Fruit fly (Drosophila melanogaster) whole organism, prepupa: ENCODE data around the gene pyd.

Source experiments
- CG16779 ChIP-seq: fragments of 200-800 bp; sonication (Bioruptor generic); optimal IDR thresholded peaks from 3 replicates; lab custom pipeline; 2017; ENCODE audit warnings: missing biosample characterization, mild to moderate bottlenecking, missing genetic modification characterization
- CG3919 ChIP-seq: fragments of 200-800 bp; sonication (Bioruptor generic); optimal IDR thresholded peaks from 3 replicates; lab custom pipeline; 2016; ENCODE audit warnings: missing biosample characterization, missing genetic modification characterization
- CG6792 ChIP-seq: fragments of 200-800 bp; sonication (Bioruptor generic); optimal IDR thresholded peaks from 3 replicates; lab custom pipeline; 2016; ENCODE audit warnings: missing biosample characterization, missing genetic modification characterization
- CG6808 ChIP-seq: fragments of 200-800 bp; sonication (Bioruptor generic); optimal IDR thresholded peaks from 3 replicates; lab custom pipeline; 2017; ENCODE audit warnings: missing biosample characterization, missing genetic modification characterization, mild to moderate bottlenecking, moderate library complexity, missing genetic modification reagents
- CG7368 ChIP-seq: fragments of 200-800 bp; sonication (Bioruptor generic); optimal IDR thresholded peaks from 3 replicates; lab custom pipeline; 2016; ENCODE audit warnings: missing biosample characterization, missing genetic modification characterization
- CG8119 ChIP-seq: fragments of 200-800 bp; sonication (Bioruptor generic); IDR thresholded peaks from 3 replicates; pipeline ENCODE4 v1.3.6; 2022; ENCODE audit warnings: missing biosample characterization, missing genetic modification characterization
- Lpt ChIP-seq: fragments of 200-800 bp; sonication (Bioruptor generic); optimal IDR thresholded peaks from 3 replicates; lab custom pipeline; 2016; ENCODE audit warnings: missing biosample characterization, missing genetic modification characterization
- Smox ChIP-seq: fragments of 200-800 bp; sonication (Bioruptor generic); optimal IDR thresholded peaks from 3 replicates; lab custom pipeline; 2016; ENCODE audit warnings: missing biosample characterization, missing genetic modification characterization
- achi ChIP-seq: fragments of 200-800 bp; sonication (Bioruptor generic); optimal IDR thresholded peaks from 3 replicates; lab custom pipeline; 2016; ENCODE audit warnings: missing biosample characterization, missing genetic modification characterization
- acj6 ChIP-seq: fragments of 200-800 bp; sonication (Bioruptor generic); optimal IDR thresholded peaks from 3 replicates; lab custom pipeline; 2016; ENCODE audit warnings: missing biosample characterization, missing genetic modification characterization
- pdm3 ChIP-seq: fragments of 200-800 bp; sonication (Bioruptor generic); optimal IDR thresholded peaks from 3 replicates; lab custom pipeline; 2016; ENCODE audit warnings: missing biosample characterization, missing genetic modification characterization
- vri ChIP-seq: fragments of 200-800 bp; sonication (Bioruptor generic); optimal IDR thresholded peaks from 3 replicates; lab custom pipeline; 2016; ENCODE audit warnings: missing biosample characterization, mild to moderate bottlenecking, missing genetic modification characterization

DNA sequence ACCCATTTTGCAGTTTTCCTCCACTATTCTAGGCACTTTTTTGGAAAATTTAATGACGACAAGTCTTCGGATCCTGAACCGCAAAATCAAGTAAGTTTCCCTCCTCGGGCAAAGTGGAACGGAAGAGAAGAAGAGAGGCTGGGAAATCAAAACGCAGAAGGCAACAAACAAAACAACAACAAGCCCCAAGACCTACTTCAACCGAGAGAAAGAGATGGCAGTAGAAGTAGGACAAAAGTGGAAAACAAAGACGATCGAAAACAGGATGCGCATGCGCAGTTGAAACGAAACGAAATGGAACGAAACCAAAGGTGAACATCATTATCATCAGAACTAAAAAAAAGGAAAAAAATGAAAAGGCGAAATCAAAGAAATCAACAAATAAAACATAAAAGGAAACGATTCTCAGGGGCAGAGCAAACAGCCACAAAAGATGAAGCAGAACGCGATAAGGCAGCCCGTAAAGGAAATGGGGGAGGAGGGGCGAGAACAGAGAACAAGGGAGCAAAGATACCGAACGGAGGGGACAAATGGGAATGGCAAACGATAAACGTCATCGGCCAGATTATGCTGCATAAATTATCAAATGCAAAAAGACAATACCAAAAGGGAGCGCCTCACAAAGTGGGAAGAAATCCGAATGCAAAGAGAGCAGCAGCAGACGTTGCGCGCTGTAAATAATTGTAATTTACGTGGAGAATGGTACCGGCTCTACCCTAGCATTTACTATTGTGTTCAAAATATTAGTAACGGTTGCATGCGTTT is 4.5 kb downstream of the pyd start:
- TF ChIP-seq acj6 (no peak), pdm3 (GFP tag; lab: Kevin White, UChicago) (no peak), Smox (GFP tag; lab: Kevin White, UChicago) (no peak), CG3919 (GFP tag; lab: Kevin White, UChicago) (no peak), achi (GFP tag; lab: Kevin White, UChicago) (no peak), CG16779 (tag; lab: Kevin White, UChicago) (peak; percentile 59), Lpt (GFP tag; lab: Kevin White, UChicago) (no peak), CG6808 (GFP tag; lab: Kevin White, UChicago) (peak; percentile 70), CG6792 (no peak), CG8119 (GFP tag; lab: Robert Waterston, UW) (no peak), CG7368 (no peak), vri (no peak)
